Fruit fly (Drosophila melanogaster): ENCODE measurements around the gene Ziz.

Ziz gene

DNA sequence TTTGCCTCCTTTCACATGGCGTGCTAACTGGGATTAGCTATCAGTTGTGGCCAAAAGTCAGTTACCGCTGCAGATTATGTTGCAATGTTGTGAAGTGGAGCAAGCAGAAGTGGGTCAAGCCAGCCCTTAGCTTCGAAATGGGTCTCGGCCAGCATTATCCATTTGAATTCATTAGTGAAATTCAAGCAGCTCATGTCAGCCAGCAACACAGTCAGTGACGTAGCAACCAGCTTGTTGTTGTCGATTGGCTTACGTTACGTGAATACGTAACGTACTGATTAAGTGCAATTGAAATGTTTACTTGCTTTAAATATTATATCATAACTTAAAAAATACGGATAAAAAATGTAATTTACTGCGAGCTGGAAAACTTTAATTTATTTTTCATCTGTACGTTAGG is 44.0 kb downstream of the Ziz start:
- TF ChIP-seq CG8478 (optimal IDR thresholded peaks at IDR 0.05) = no peak
- peak in 1 of 2 experiments; percentile 29 for TF ChIP-seq CTCF (optimal IDR thresholded peaks at IDR 0.05)

DNA sequence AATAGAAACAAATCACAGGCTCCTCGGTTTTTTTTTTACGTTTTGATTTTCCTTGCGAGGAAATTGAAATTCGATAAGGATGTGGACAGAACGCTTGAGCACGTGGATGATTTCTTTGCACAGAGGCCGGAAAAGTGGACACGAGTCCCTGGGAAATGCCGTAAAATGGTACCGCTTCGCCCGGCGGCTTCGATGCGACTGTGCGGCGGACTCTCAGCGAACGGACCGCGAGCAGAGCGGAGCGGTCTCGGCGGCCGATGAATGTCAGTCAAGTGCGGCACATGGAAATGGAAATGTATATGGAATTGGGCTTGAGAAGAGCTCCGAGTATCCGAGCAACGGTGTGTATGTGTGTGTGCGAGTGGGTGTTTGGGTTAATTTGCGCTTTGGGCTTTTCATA is 45.1 kb downstream of the Ziz start, which contains the start of gene santa-maria:
santa-maria (minus strand) TSS at position 279 of the 400 bp plus-strand sequence.
- TF ChIP-seq CTCF (optimal IDR thresholded peaks at IDR 0.05) (no peak), CG8478 (optimal IDR thresholded peaks at IDR 0.05) (no peak)

DNA sequence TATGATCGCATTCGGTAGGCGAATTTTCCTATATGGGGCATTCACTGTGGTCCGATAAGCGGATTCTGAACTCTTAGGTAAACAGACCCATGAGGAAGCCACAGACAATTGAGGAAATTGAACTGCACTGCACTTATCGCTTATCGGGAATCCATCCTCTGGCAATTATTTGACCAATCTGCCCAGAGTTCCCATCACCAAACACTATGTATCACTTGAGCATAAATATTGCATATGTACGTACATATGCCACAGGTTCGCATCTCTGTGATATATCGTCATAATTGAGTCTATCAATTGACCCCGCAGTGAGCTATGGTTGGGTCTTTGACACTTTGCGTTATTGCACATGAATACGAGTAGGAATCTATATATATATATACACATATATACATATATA is 47.7 kb downstream of the Ziz start:
- no peak for TF ChIP-seq CTCF (optimal IDR thresholded peaks at IDR 0.05)
- no peak for TF ChIP-seq CG8478 (optimal IDR thresholded peaks at IDR 0.05)

DNA sequence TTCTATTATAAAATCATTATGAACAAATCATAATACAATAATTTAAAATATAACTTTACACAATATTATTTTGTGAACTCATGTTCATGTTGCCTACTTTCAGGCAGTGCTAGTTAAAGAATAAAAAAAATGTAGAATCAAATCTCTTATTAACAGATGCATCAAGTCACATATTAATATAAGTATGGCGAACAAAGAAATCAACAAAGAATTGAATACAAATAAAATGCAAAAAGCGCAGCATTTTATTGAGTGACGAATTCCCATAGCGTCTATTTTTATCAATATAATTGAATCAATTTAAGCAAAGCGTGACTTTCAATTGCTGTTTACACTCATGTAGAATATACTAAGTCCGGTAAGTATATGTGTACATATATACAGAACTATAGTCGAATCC is 48.3 kb downstream of the Ziz start:
- no peak for TF ChIP-seq CTCF (optimal IDR thresholded peaks at IDR 0.05)
- no peak for TF ChIP-seq CG8478 (optimal IDR thresholded peaks at IDR 0.05)

DNA sequence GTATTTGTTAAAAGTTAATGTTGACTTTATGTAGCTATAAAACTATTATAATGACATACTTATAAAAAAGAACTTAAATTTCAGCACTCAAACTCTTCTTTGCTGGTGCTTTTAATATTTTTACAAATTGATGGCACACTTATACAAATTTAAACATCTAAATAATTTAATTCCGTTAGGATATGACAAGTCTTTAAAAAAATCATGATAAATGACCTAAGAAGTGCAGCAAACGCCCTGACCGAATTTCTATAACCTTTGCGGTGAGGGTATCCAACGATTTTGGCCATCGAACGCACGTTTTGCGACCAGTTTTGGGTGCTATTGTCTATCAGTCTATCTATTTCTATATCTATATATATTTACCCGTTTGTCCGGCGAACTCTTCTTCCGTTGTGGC is 53.2 kb downstream of the Ziz start:
- no peak for TF ChIP-seq CG8478 (optimal IDR thresholded peaks at IDR 0.05)
- TF ChIP-seq CTCF (optimal IDR thresholded peaks at IDR 0.05) = no peak

DNA sequence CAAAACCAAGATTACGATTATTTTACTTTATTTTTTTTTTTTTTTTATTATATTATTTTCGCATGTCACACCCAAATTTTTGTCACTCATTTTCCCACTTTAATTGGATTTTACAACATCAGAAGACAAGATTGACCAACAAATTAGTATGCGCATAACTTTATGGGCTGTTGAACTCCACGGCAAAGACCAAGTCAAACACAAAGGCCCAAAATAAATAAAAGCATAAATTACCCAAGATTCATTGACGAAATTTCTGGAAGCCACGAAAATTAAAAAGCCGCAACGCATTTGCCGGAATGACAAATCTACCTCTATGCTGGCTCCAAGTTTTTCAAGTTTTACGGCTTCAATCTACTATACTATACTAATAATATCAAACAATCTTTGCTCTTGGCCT is 54.0 kb downstream of the Ziz start:
- TF ChIP-seq CG8478 (optimal IDR thresholded peaks at IDR 0.05) (no peak), CTCF (optimal IDR thresholded peaks at IDR 0.05) (no peak)

DNA sequence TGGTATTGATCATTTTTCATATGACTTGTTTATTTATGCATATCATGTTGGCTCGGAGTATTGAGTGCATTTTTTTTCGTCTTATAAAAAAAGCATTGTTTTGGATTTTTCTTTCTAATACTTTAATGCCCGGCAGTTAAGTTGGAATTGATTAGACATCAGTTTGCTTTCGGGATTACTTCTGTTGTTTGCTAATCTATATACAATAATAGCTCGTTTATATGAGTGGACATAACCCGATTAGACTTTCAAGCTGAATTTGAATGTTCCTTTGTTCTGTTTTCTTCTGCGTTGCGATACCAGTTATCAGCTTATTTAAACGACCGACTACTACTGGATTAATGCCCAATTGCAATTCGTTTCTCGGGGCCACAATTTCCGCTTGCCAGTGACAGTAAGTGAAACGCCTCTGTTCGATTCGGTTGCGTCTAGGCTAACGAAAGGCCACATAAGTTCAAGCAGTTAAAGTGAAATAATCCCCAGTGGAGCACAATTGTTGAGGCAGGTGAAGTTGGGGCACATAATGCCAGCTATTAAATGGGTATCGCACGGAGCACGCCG is 55.6 kb downstream of the Ziz start:
- TF ChIP-seq CTCF (optimal IDR thresholded peaks at IDR 0.05) = no peak
- TF ChIP-seq CG8478 (optimal IDR thresholded peaks at IDR 0.05) = no peak

DNA sequence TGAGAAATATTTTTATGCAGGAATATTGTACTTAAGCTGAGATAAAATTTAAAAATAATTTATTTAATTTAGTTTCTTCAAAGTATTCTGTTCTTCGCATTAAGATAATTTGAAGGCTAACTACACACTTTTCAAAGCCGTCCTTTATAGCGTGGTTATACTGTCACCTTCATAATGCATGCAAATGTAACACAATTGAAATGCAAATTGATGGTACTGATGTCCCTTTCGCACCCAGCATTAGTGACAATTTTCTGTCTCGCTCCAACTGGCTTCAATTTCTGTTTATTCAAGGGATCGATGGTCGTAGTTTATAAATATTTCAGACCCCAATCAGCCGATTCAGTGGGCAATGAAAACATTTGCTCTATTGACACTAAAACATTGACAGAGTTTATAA is 57.6 kb downstream of the Ziz start:
- TF ChIP-seq CG8478 (optimal IDR thresholded peaks at IDR 0.05) (no peak), CTCF (optimal IDR thresholded peaks at IDR 0.05) (no peak)

DNA sequence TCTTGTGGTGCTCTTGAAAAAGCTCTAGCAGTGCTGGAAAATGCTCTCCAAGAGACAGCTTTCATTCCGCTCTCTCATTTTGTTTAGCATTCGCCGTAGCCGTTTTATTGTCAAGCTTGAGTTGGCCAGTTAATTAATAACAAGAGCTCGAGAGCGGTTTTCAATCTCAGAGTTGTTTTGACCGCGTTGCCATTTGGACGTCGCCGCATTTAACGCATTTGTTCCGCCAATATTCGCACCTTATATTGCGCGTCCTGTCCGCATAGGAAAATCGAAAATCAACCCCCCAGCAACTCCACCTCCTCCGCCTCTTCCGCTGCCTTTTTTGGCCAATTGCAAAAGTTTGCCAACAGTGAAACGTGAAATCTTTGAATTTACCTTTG is 58.8 kb downstream of the Ziz start, which contains the start of gene CG5973:
CG5973 (plus strand) TSS at position 168 of the 383 bp plus-strand sequence.
- TF ChIP-seq CG8478 (optimal IDR thresholded peaks at IDR 0.05) (no peak), CTCF (optimal IDR thresholded peaks at IDR 0.05) (no peak)

DNA sequence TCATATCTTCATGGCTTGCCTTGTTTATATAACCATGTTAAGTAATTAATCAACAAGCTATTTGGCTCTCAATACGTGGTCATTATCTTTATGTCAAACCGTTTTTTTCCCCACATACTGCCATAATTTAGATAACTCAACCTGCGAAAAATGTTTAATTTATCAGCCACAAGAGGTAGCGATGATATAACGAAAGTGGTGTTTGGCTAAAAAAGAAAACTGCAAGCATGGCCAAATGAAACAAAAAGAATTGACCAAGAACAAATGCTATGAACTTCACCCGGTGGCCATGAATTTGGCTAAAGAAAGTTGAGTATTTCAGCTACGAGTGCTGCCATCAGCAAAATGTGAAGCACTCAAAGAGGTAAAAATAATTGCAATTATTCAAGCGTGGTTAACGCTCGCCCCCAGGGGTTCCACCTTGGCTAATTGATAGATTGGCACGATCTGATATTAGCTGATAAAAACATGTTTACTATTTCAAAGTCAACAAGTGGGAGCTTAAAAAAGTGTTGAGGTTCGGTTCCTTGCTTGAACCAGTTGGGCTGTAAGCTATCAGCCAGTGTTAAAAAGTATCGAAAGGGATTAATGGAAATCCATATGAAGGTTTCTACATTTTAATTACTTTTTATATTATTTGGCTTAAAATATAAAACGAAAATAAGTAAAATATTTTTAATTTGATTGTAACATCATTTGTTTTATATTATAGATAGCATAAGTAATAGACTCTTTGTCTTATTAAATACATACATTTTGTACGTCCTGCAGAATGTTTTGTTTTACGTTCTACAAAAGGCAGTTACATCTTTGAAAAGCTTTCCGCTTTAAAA is 59.4 kb downstream of the Ziz start:
- no peak for TF ChIP-seq CG8478 (optimal IDR thresholded peaks at IDR 0.05)
- TF ChIP-seq CTCF (optimal IDR thresholded peaks at IDR 0.05) = no peak

DNA sequence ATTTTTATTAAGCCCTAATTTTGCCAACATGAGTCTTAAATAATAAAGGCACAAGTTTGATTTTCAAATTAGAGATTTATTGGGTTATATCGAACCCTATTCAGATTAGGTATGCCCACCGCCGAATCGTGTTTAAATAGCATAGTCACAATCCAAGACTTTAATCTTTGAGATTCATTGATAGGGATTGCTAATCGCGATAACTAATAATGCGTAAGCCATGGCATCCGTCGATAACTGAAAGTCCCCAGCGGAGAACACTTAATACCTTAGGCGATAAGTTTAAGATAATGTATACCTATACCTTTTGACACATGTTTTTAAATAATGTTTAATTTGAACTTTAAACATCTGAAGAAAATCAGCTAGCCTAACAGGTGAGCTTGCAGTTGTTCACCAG is 60.6 kb downstream of the Ziz start:
- TF ChIP-seq CTCF (optimal IDR thresholded peaks at IDR 0.05) (no peak), CG8478 (optimal IDR thresholded peaks at IDR 0.05) (no peak)

DNA sequence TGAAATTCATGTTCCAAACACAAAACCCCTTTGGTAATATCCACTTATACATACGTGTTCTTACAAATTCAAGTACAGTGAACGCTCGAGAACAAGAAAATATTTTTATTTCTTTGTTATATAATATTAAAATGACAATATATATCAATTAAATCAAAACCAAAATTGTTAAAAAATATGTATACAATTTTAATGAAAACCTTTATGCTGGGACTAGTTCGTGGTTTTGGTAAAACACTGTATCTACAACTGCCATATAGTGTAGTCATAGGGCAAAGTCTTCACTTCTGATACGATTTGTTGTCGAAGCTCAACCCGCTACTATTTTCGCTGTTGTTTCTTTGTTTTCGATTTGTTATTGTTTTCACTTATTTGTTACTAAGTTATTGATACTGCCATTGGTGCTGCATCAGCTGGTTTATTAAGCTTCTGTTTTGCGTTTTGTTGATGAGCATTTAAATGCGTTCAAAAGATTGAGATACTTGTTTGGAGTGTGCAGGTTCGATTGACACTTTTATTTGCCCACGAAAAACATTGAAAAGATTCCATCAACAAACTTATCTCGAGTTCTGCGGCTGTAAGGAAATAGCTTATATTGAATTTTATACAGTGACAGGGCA is 61.3 kb downstream of the Ziz start:
- TF ChIP-seq CG8478 (optimal IDR thresholded peaks at IDR 0.05) = no peak
- TF ChIP-seq CTCF (optimal IDR thresholded peaks at IDR 0.05) = no peak

DNA sequence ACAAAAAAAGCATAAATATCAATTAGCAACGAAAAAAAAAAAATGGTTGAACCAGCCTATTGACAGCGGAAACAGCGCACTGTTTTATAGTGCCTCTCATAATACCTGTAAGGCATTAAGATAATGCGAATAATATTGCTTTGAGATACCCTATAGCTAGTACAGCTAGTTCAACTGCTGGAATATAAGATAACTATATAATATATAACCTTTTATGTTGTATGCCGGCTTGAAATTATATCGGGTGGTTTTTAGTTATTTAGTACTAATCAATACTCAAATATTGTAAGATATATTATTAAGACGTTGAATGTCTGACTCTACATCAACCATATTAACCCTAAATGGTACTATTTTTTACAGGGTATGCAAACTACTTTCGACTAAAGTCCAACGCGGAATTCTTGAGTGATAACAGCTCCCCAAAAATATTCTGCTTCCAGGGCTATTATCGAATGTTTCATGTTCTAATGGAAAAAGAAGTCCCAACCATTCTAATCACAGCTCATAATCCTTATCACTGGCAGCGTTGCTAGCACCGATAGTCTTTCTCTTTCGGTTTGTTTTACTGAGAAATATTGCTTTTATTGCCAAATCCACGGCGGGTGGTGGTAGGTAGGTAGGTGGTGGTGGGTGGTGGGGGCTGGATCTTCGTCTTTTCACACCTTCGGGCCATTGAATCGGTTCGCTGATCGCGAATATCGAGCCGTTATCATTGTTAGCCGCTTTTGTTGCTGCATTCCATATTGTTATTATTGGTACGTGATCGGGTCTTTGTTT is 62.0 kb downstream of the Ziz start:
- TF ChIP-seq CTCF (optimal IDR thresholded peaks at IDR 0.05) (no peak), CG8478 (optimal IDR thresholded peaks at IDR 0.05) (no peak)

DNA sequence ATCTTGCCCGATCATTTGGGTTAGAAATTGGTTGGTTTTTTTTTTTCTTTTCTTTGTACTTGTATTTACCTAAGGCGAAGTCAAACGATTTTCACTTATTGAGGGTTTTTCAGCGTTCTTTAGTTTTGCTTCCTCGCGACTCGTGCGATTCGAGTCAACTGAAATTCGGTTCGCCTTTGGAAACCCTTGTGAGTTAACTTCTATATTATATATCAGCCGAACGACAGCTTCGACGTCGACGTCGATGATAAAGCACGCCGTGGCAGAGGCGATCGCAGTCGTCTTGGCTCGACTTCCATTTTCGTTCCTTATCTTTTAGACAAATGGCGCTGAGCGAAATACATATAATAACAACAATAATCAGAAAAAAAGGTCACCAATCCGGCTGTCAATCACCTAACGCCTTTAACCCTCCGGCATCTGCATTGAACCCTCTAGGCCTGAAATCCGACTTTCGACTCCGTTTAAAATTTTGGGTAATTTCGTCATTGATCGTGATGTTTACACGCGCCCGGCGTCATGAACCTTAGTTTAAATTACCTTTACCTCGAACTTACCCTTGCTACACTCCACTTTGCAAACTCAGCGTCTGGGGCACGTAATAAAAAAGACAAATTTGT is 62.7 kb downstream of the Ziz start, which contains the start of gene CG5958:
CG5958 (minus strand) TSS at position 180 of the 620 bp plus-strand sequence.
- TF ChIP-seq CG8478 (optimal IDR thresholded peaks at IDR 0.05) (no peak), CTCF (optimal IDR thresholded peaks at IDR 0.05) (no peak)

All from S2 (cell line).